Worm (Caenorhabditis elegans) whole organism, L1 larva: ENCODE results near the gene osm-9.
A peak's percentile ranks its signal among the peaks of the same experiment; 100 is the strongest.

Experiments
- F16B12.6 ChIP-seq: fragments of 150-350 bp; optimal IDR thresholded peaks from 2 replicates; lab custom pipeline; 2014; ENCODE audit warnings: missing biosample characterization, missing genetic modification characterization
- aha-1 ChIP-seq: fragments of 150-350 bp; optimal IDR thresholded peaks from 2 replicates; lab custom pipeline; 2014; ENCODE audit warnings: missing biosample characterization, missing genetic modification characterization
- aly-2 ChIP-seq: fragments of 150-350 bp; optimal IDR thresholded peaks from 2 replicates; lab custom pipeline; 2014; ENCODE audit warnings: missing biosample characterization, missing genetic modification characterization
- blmp-1 ChIP-seq: fragments of 150-350 bp; optimal IDR thresholded peaks from 2 replicates; lab custom pipeline; 2014; ENCODE audit warnings: missing biosample characterization, missing genetic modification characterization
- ceh-8 ChIP-seq: fragments of 200-800 bp; sonication (Bioruptor generic); optimal IDR thresholded peaks from 2 replicates; lab custom pipeline; 2018; ENCODE audit warnings: mild to moderate bottlenecking, missing genetic modification characterization, moderate library complexity, missing compliant biosample characterization
- ceh-82 ChIP-seq, 3 experiments: fragments of 150-350 bp in 1 of 3; sonication (generic microtip) in 2 of 3; optimal IDR thresholded peaks; 2 replicates each; lab custom pipeline; 2014 to 2017; ENCODE audit warnings: missing biosample characterization in 3 of 3, missing genetic modification characterization in 3 of 3
- ceh-90 ChIP-seq: sonication (generic microtip); optimal IDR thresholded peaks from 2 replicates; lab custom pipeline; 2016; ENCODE audit warnings: missing genetic modification characterization, missing compliant biosample characterization
- dsc-1 ChIP-seq: sonication (generic microtip); optimal IDR thresholded peaks from 2 replicates; lab custom pipeline; 2016; ENCODE audit warnings: mild to moderate bottlenecking, missing genetic modification characterization, missing compliant biosample characterization
- efl-1 ChIP-seq, 4 experiments: fragments of 150-350 bp; optimal IDR thresholded peaks in 3 of 4; peaks in 1 of 4; 1 replicate in 1 of 4; 2 replicates in 3 of 4; lab custom pipeline; 2014; ENCODE audit warnings: missing biosample characterization in 2 of 4, missing genetic modification characterization in 2 of 4, missing genetic modification reagents in 2 of 4
- efl-3 ChIP-seq: fragments of 200-800 bp; sonication (Bioruptor generic); optimal IDR thresholded peaks from 2 replicates; lab custom pipeline; 2018; ENCODE audit warnings: mild to moderate bottlenecking, missing genetic modification characterization, missing compliant biosample characterization
- egl-13 ChIP-seq: sonication (generic microtip); optimal IDR thresholded peaks from 2 replicates; lab custom pipeline; 2016; ENCODE audit warnings: missing genotype, missing genetic modification reagents, missing genetic modification characterization, missing compliant biosample characterization
- ets-5 ChIP-seq: fragments of 200-800 bp; sonication (Bioruptor generic); IDR thresholded peaks from 2 replicates; pipeline ENCODE4 v1.3.6; 2022; ENCODE audit warnings: missing genetic modification characterization, missing compliant biosample characterization
- fkh-4 ChIP-seq: sonication (generic microtip); optimal IDR thresholded peaks from 2 replicates; lab custom pipeline; 2016; ENCODE audit warnings: missing compliant biosample characterization, missing genetic modification characterization, borderline replicate concordance
- grh-1 ChIP-seq: fragments of 200-800 bp; sonication (Bioruptor generic); IDR thresholded peaks from 2 replicates; pipeline ENCODE4 v1.3.6; 2022; ENCODE audit warnings: missing genetic modification reagents, missing genetic modification characterization, missing compliant biosample characterization
- hpl-2 ChIP-seq: fragments of 150-350 bp; optimal IDR thresholded peaks from 2 replicates; lab custom pipeline; 2014; ENCODE audit warnings: missing biosample characterization, missing genetic modification reagents, missing genetic modification characterization
- irx-1 ChIP-seq: sonication (generic microtip); optimal IDR thresholded peaks from 2 replicates; lab custom pipeline; 2016; ENCODE audit warnings: missing genetic modification characterization, missing compliant biosample characterization
- isw-1 ChIP-seq: fragments of 200-800 bp; sonication (Bioruptor generic); IDR thresholded peaks from 2 replicates; pipeline ENCODE4 v1.3.6; 2022; ENCODE audit warnings: missing genetic modification characterization, missing compliant biosample characterization
- lin-14 ChIP-seq: fragments of 200-800 bp; sonication (Bioruptor generic); optimal IDR thresholded peaks from 2 replicates; lab custom pipeline; 2018; ENCODE audit warnings: mild to moderate bottlenecking, missing genetic modification characterization, moderate library complexity, missing compliant biosample characterization
- lin-15B ChIP-seq: fragments of 150-350 bp; sonication (generic microtip); optimal IDR thresholded peaks from 3 replicates; lab custom pipeline; 2014; ENCODE audit warnings: missing biosample characterization, missing genetic modification characterization
- lin-35 ChIP-seq, 2 experiments: fragments of 150-350 bp; optimal IDR thresholded peaks; 2 replicates each; lab custom pipeline; 2014; ENCODE audit warnings: missing biosample characterization in 2 of 2, missing genetic modification characterization in 2 of 2, missing genetic modification reagents in 2 of 2
- lin-39 ChIP-seq: fragments of 150-350 bp; optimal IDR thresholded peaks from 2 replicates; lab custom pipeline; 2014; ENCODE audit warnings: missing biosample characterization, missing genetic modification reagents, missing genetic modification characterization
- mdl-1 ChIP-seq, 2 experiments: fragments of 150-350 bp; optimal IDR thresholded peaks; 2 replicates each; lab custom pipeline; 2014 to 2017; ENCODE audit warnings: missing biosample characterization in 2 of 2, missing genetic modification characterization in 2 of 2, inconsistent platforms in 1 of 2
- mep-1 ChIP-seq: fragments of 150-350 bp; optimal IDR thresholded peaks from 2 replicates; lab custom pipeline; 2014; ENCODE audit warnings: missing biosample characterization, missing genetic modification characterization
- nhr-11 ChIP-seq: fragments of 150-350 bp; optimal IDR thresholded peaks from 2 replicates; lab custom pipeline; 2014; ENCODE audit warnings: missing biosample characterization, missing genetic modification characterization
- nhr-237 ChIP-seq: fragments of 150-350 bp; optimal IDR thresholded peaks from 2 replicates; lab custom pipeline; 2014; ENCODE audit warnings: missing biosample characterization, missing genetic modification characterization
- nhr-77 ChIP-seq: fragments of 150-350 bp; optimal IDR thresholded peaks from 2 replicates; lab custom pipeline; 2014; ENCODE audit warnings: missing biosample characterization, missing genetic modification characterization
- nhr-85 ChIP-seq: sonication (generic microtip); peaks from one replicate; lab custom pipeline; 2016; ENCODE audit warnings: missing genetic modification characterization, inconsistent platforms, missing compliant biosample characterization
- nhr-90 ChIP-seq: sonication (generic microtip); optimal IDR thresholded peaks from 2 replicates; lab custom pipeline; 2016; ENCODE audit warnings: mild to moderate bottlenecking, missing genetic modification characterization, missing compliant biosample characterization; ENCODE audit not compliant: poor library complexity
- pag-3 ChIP-seq: sonication (generic microtip); optimal IDR thresholded peaks from 2 replicates; lab custom pipeline; 2017; ENCODE audit warnings: missing genetic modification characterization, mild to moderate bottlenecking, missing compliant biosample characterization, antibody characterized with exemption, borderline replicate concordance; ENCODE audit not compliant: insufficient read depth
- pax-3 ChIP-seq: fragments of 200-800 bp; sonication (Bioruptor generic); optimal IDR thresholded peaks from 2 replicates; lab custom pipeline; 2018; ENCODE audit warnings: mild to moderate bottlenecking, missing genetic modification characterization, moderate library complexity, missing compliant biosample characterization
- rnt-1 ChIP-seq: sonication (generic microtip); optimal IDR thresholded peaks from 2 replicates; lab custom pipeline; 2016; ENCODE audit warnings: mild to moderate bottlenecking, missing genetic modification characterization, moderate library complexity, missing compliant biosample characterization
- skn-1 ChIP-seq: fragments of 150-350 bp; optimal IDR thresholded peaks from 2 replicates; lab custom pipeline; 2014; ENCODE audit warnings: missing biosample characterization, missing genetic modification characterization
- sox-4 ChIP-seq: sonication (generic microtip); optimal IDR thresholded peaks from 2 replicates; lab custom pipeline; 2016; ENCODE audit warnings: missing genetic modification characterization, missing compliant biosample characterization
- sup-37 ChIP-seq: fragments of 200-800 bp; sonication (Bioruptor generic); optimal IDR thresholded peaks from 2 replicates; lab custom pipeline; 2018; ENCODE audit warnings: mild to moderate bottlenecking, missing genetic modification characterization, missing compliant biosample characterization
- swsn-7 ChIP-seq: sonication (generic microtip); optimal IDR thresholded peaks from 2 replicates; lab custom pipeline; 2016; ENCODE audit warnings: missing genetic modification characterization, missing compliant biosample characterization
- tlp-1 ChIP-seq: fragments of 150-350 bp; optimal IDR thresholded peaks from 2 replicates; lab custom pipeline; 2014; ENCODE audit warnings: missing biosample characterization, missing genetic modification characterization
- unc-130 ChIP-seq: fragments of 150-350 bp; optimal IDR thresholded peaks from 2 replicates; lab custom pipeline; 2017; ENCODE audit warnings: missing biosample characterization, missing genetic modification characterization, inconsistent platforms
- unc-30 ChIP-seq: sonication (generic microtip); optimal IDR thresholded peaks from 2 replicates; lab custom pipeline; 2017; ENCODE audit warnings: missing biosample characterization, missing genetic modification characterization
- unc-62 ChIP-seq: fragments of 150-350 bp; optimal IDR thresholded peaks from 2 replicates; lab custom pipeline; 2014; ENCODE audit warnings: missing biosample characterization, missing genetic modification reagents, missing genetic modification characterization
- unc-86 ChIP-seq: sonication (generic microtip); optimal IDR thresholded peaks from 2 replicates; lab custom pipeline; 2016; ENCODE audit warnings: missing genetic modification characterization, missing compliant biosample characterization
- unc-98 ChIP-seq: fragments of 200-800 bp; sonication (Bioruptor generic); IDR thresholded peaks from 2 replicates; pipeline ENCODE4 v1.3.6; 2022; ENCODE audit warnings: missing genetic modification characterization, missing compliant biosample characterization
- vab-15 ChIP-seq: sonication (generic microtip); optimal IDR thresholded peaks from 2 replicates; lab custom pipeline; 2017; ENCODE audit warnings: missing genotype, mild to moderate bottlenecking, missing genetic modification characterization, missing compliant biosample characterization
- xbp-1 ChIP-seq: sonication (generic microtip); optimal IDR thresholded peaks from 2 replicates; lab custom pipeline; 2016; ENCODE audit warnings: missing genetic modification characterization, missing compliant biosample characterization
- ztf-4 ChIP-seq: fragments of 150-350 bp; optimal IDR thresholded peaks from 2 replicates; lab custom pipeline; 2014; ENCODE audit warnings: missing biosample characterization, missing genetic modification characterization

The osm-9 gene

DNA sequence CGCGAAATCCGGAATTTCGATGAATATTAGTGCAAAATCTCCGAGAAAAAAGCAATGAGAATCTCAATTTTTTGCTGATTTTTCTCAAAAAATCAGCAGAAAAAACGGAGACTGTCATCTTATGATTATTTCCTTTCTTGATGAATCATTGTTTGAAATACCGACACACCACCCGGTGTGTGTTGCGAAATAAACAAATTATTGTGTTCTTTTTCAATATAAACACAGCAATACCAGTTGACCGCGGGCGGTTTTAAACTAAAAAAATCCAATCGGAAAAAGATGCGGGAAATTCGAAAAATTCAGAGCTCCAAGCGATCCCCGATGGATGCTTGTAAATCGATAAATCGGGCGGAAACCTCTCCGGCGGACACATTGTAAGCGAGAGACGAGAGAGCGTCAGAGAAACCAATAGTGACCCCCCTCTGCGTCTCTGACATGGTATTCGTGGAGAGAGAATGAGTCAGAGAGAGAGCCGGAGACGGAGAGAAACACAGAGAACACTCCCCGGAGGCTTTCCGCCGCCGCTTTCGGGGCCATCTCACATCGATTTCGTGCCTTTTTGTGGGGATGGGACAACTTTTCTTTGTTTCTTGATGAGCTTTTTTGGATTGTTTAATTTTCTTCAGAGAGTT is 41.7 kb downstream of the osm-9 start (continued):
- TF ChIP-seq aly-2 (tag; lab: Kevin White, UChicago), result no peak
- no peak for TF ChIP-seq unc-98
- no peak for TF ChIP-seq unc-130 (tag; lab: Kevin White, UChicago)
- peak; percentile 28 for TF ChIP-seq xbp-1
- TF ChIP-seq tlp-1 (tag; lab: Kevin White, UChicago), result no peak
- peak; percentile 41 for TF ChIP-seq blmp-1 (tag; lab: Kevin White, UChicago)
- no peak for TF ChIP-seq ceh-8 (GFP tag; lab: Kevin White, UChicago)
- peak; percentile 40 for TF ChIP-seq dsc-1 (tag; lab: Kevin White, UChicago)
- no peak for TF ChIP-seq fkh-4 (tag; lab: Kevin White, UChicago)
- no peak for TF ChIP-seq unc-30
- peak; percentile 62 to 63 for TF ChIP-seq lin-35 (GFP tag; optimal IDR thresholded peaks at IDR 0.05; lab: Kevin White, UChicago)
- TF ChIP-seq vab-15 (tag; lab: Kevin White, UChicago), result no peak
- TF ChIP-seq nhr-85 (tag; lab: Kevin White, UChicago), result no peak
- no peak for TF ChIP-seq hpl-2 (GFP tag; lab: Kevin White, UChicago)
- TF ChIP-seq ets-5 (GFP tag; lab: Robert Waterston, UW), result no peak
- no peak for TF ChIP-seq nhr-237 (tag; lab: Kevin White, UChicago)
- peak; percentile 87 for TF ChIP-seq lin-14 (GFP tag; lab: Kevin White, UChicago)
- TF ChIP-seq pax-3 (tag; lab: Kevin White, UChicago), result no peak
- TF ChIP-seq isw-1 (GFP tag; lab: Robert Waterston, UW), result peak; percentile 18
- TF ChIP-seq aha-1 (tag; lab: Kevin White, UChicago), result no peak
- TF ChIP-seq lin-15B (tag; lab: Kevin White, UChicago), result no peak
- TF ChIP-seq efl-1 (optimal IDR thresholded peaks at IDR 0.05; lab: Kevin White, UChicago), result peak; percentile 61 to 71
- TF ChIP-seq efl-1 (GFP tag; optimal IDR thresholded peaks at IDR 0.05 in 1 of 2; lab: Kevin White, UChicago), result peak; percentile 49 to 96
- TF ChIP-seq sox-4, result no peak
- TF ChIP-seq nhr-90, result no peak
- TF ChIP-seq efl-3 (GFP tag; lab: Kevin White, UChicago), result no peak
- peak; percentile 58 to 83 (median 59) for TF ChIP-seq ceh-82 (tag; optimal IDR thresholded peaks at IDR 0.05; lab: Kevin White, UChicago)
- TF ChIP-seq nhr-77 (tag; lab: Kevin White, UChicago), result peak; percentile 35
- peak; percentile 63 for TF ChIP-seq swsn-7 (tag; lab: Kevin White, UChicago)
- TF ChIP-seq egl-13 (tag; lab: Kevin White, UChicago), result no peak
- no peak for TF ChIP-seq nhr-11 (tag; lab: Kevin White, UChicago)
- TF ChIP-seq unc-86 (tag; lab: Kevin White, UChicago), result peak; percentile 25
- no peak for TF ChIP-seq F16B12.6 (tag; lab: Kevin White, UChicago)
- TF ChIP-seq grh-1 (GFP tag; lab: Robert Waterston, UW), result no peak
- no peak for TF ChIP-seq pag-3 (tag; lab: Kevin White, UChicago)
- no peak for TF ChIP-seq unc-62 (GFP tag; lab: Kevin White, UChicago)

DNA sequence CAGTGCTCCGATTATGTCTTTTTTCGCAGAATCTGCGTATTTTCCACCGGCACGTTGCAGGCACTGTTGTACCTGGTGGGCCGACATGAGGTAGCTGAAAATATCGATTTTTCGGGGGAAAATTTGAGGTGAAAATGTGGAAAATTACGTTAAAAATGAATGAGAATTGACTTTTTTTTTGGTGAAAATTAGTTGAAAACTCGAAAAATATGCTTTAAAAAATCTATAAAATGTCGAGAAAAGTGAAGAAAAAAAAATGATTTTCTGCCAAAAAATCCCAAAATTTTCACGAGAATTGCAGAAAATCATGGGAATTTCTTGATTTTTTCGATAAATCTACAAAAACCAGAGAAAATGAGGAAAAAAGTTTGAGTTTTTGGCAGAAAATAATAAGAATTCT is 42.8 kb downstream of the osm-9 start, which contains the start of gene tsg-101:
tsg-101 (minus strand) TSS at position 101 of the 400 bp plus-strand sequence.
- no peak for TF ChIP-seq mep-1
- no peak for TF ChIP-seq sox-4
- no peak for TF ChIP-seq egl-13 (tag; lab: Kevin White, UChicago)
- no peak for TF ChIP-seq ztf-4
- no peak for TF ChIP-seq lin-39
- TF ChIP-seq mdl-1 (tag; optimal IDR thresholded peaks at IDR 0.05; lab: Kevin White, UChicago), result no peak
- no peak for TF ChIP-seq nhr-90
- no peak for TF ChIP-seq vab-15 (tag; lab: Kevin White, UChicago)
- TF ChIP-seq rnt-1 (tag; lab: Kevin White, UChicago), result no peak
- TF ChIP-seq ceh-90 (tag; lab: Kevin White, UChicago), result no peak
- no peak for TF ChIP-seq irx-1 (tag; lab: Kevin White, UChicago)
- TF ChIP-seq skn-1 (tag; lab: Kevin White, UChicago), result no peak
- TF ChIP-seq sup-37 (GFP tag; lab: Kevin White, UChicago), result no peak
